Fruit fly (Drosophila melanogaster) whole organism, prepupa: ENCODE data around the gene CG13950.

Source experiments
- Blimp-1 ChIP-seq: fragments of 200-800 bp; sonication (Bioruptor generic); optimal IDR thresholded peaks from 3 replicates; lab custom pipeline; 2017; ENCODE audit warnings: missing biosample characterization, missing genetic modification characterization, mild to moderate bottlenecking, moderate library complexity, missing genetic modification reagents
- CG10631 ChIP-seq: fragments of 200-800 bp; sonication (Bioruptor generic); optimal IDR thresholded peaks from 2 replicates; lab custom pipeline; 2016; ENCODE audit warnings: missing biosample characterization, missing genetic modification characterization
- CG11294 ChIP-seq: fragments of 200-800 bp; sonication (Bioruptor generic); IDR thresholded peaks from 2 replicates; pipeline ENCODE4 v1.3.6; 2022; ENCODE audit warnings: missing biosample characterization, missing genetic modification characterization
- CG11902 ChIP-seq: fragments of 200-800 bp; sonication (Bioruptor generic); optimal IDR thresholded peaks from 3 replicates; lab custom pipeline; 2016; ENCODE audit warnings: missing biosample characterization, missing genetic modification characterization
- CG15336 ChIP-seq: fragments of 200-800 bp; sonication (Bioruptor generic); IDR thresholded peaks from 2 replicates; pipeline ENCODE4 v1.3.6; 2022; ENCODE audit warnings: missing biosample characterization, missing genetic modification characterization
- CG1621 ChIP-seq: fragments of 200-800 bp; sonication (Bioruptor generic); optimal IDR thresholded peaks from 3 replicates; lab custom pipeline; 2018; ENCODE audit warnings: missing biosample characterization, mild to moderate bottlenecking, missing genetic modification characterization
- CG16779 ChIP-seq: fragments of 200-800 bp; sonication (Bioruptor generic); optimal IDR thresholded peaks from 3 replicates; lab custom pipeline; 2017; ENCODE audit warnings: missing biosample characterization, mild to moderate bottlenecking, missing genetic modification characterization
- CG3032 ChIP-seq: fragments of 200-800 bp; optimal IDR thresholded peaks from 2 replicates; lab custom pipeline; 2019; ENCODE audit warnings: missing biosample characterization, mild to moderate bottlenecking, missing genetic modification characterization, moderate library complexity
- CG31627 ChIP-seq: fragments of 200-800 bp; sonication (Bioruptor generic); optimal IDR thresholded peaks from 3 replicates; lab custom pipeline; 2016; ENCODE audit warnings: missing biosample characterization, missing genetic modification characterization
- CG32006 ChIP-seq: fragments of 200-800 bp; sonication (Bioruptor generic); optimal IDR thresholded peaks from 3 replicates; lab custom pipeline; 2017; ENCODE audit warnings: missing biosample characterization, mild to moderate bottlenecking, missing genetic modification characterization
- CG3919 ChIP-seq: fragments of 200-800 bp; sonication (Bioruptor generic); optimal IDR thresholded peaks from 3 replicates; lab custom pipeline; 2016; ENCODE audit warnings: missing biosample characterization, missing genetic modification characterization
- CG6163 ChIP-seq: fragments of 200-800 bp; sonication (Bioruptor generic); IDR thresholded peaks from 3 replicates; pipeline ENCODE4 v1.3.6; 2022; ENCODE audit warnings: missing biosample characterization, missing genetic modification characterization
- CG6792 ChIP-seq: fragments of 200-800 bp; sonication (Bioruptor generic); optimal IDR thresholded peaks from 3 replicates; lab custom pipeline; 2016; ENCODE audit warnings: missing biosample characterization, missing genetic modification characterization
- CG8119 ChIP-seq: fragments of 200-800 bp; sonication (Bioruptor generic); IDR thresholded peaks from 3 replicates; pipeline ENCODE4 v1.3.6; 2022; ENCODE audit warnings: missing biosample characterization, missing genetic modification characterization
- CG9139 ChIP-seq: fragments of 200-800 bp; sonication (Bioruptor generic); optimal IDR thresholded peaks from 3 replicates; lab custom pipeline; 2017; ENCODE audit warnings: missing biosample characterization, mild to moderate bottlenecking, missing genetic modification characterization
- Eip75B ChIP-seq: fragments of 200-800 bp; sonication (Bioruptor generic); optimal IDR thresholded peaks from 3 replicates; lab custom pipeline; 2016; ENCODE audit warnings: missing biosample characterization, missing genetic modification characterization
- Eip78C ChIP-seq: fragments of 200-800 bp; sonication (Bioruptor generic); peaks from one replicate; lab custom pipeline; 2016; ENCODE audit warnings: missing biosample characterization, missing genetic modification characterization
- Ets21C ChIP-seq: fragments of 200-800 bp; sonication (Bioruptor generic); optimal IDR thresholded peaks from 3 replicates; lab custom pipeline; 2016; ENCODE audit warnings: missing biosample characterization, missing genetic modification characterization
- Gug ChIP-seq: fragments of 200-800 bp; sonication (Bioruptor generic); IDR thresholded peaks from 2 replicates; pipeline ENCODE4 v1.3.6; 2022; ENCODE audit warnings: missing biosample characterization, missing genetic modification characterization
- Lpt ChIP-seq: fragments of 200-800 bp; sonication (Bioruptor generic); optimal IDR thresholded peaks from 3 replicates; lab custom pipeline; 2016; ENCODE audit warnings: missing biosample characterization, missing genetic modification characterization
- OdsH ChIP-seq: fragments of 200-800 bp; sonication (Bioruptor generic); optimal IDR thresholded peaks from 3 replicates; lab custom pipeline; 2016; ENCODE audit warnings: missing biosample characterization, missing genetic modification characterization
- Smox ChIP-seq: fragments of 200-800 bp; sonication (Bioruptor generic); optimal IDR thresholded peaks from 3 replicates; lab custom pipeline; 2016; ENCODE audit warnings: missing biosample characterization, missing genetic modification characterization
- Sox102F ChIP-seq: fragments of 200-800 bp; sonication (Bioruptor generic); optimal IDR thresholded peaks from 2 replicates; lab custom pipeline; 2016; ENCODE audit warnings: missing biosample characterization, mild to moderate bottlenecking, missing genetic modification characterization
- Sox15 ChIP-seq: fragments of 200-800 bp; sonication (Bioruptor generic); optimal IDR thresholded peaks from 3 replicates; lab custom pipeline; 2016; ENCODE audit warnings: missing biosample characterization, missing genetic modification characterization
- cyc ChIP-seq: fragments of 200-800 bp; sonication (Bioruptor generic); optimal IDR thresholded peaks from 3 replicates; lab custom pipeline; 2016; ENCODE audit warnings: missing biosample characterization, missing genetic modification characterization
- eg ChIP-seq: fragments of 200-800 bp; sonication (Bioruptor generic); IDR thresholded peaks from 3 replicates; pipeline ENCODE4 v1.3.6; 2022; ENCODE audit warnings: missing biosample characterization, missing genetic modification characterization
- esn ChIP-seq: fragments of 200-800 bp; sonication (Bioruptor generic); optimal IDR thresholded peaks from 2 replicates; lab custom pipeline; 2016; ENCODE audit warnings: missing biosample characterization, mild to moderate bottlenecking, missing genetic modification characterization, moderate library complexity
- fd85E ChIP-seq: fragments of 200-800 bp; sonication (Bioruptor generic); optimal IDR thresholded peaks from 3 replicates; lab custom pipeline; 2016; ENCODE audit warnings: missing biosample characterization, missing genetic modification characterization
- fkh ChIP-seq: fragments of 200-800 bp; sonication (Bioruptor generic); optimal IDR thresholded peaks from 3 replicates; lab custom pipeline; 2017; ENCODE audit warnings: missing biosample characterization, mild to moderate bottlenecking, missing genetic modification characterization, moderate library complexity
- net ChIP-seq: fragments of 200-800 bp; sonication (Bioruptor generic); optimal IDR thresholded peaks from 3 replicates; lab custom pipeline; 2016; ENCODE audit warnings: missing biosample characterization, missing genetic modification characterization
- pdm3 ChIP-seq: fragments of 200-800 bp; sonication (Bioruptor generic); optimal IDR thresholded peaks from 3 replicates; lab custom pipeline; 2016; ENCODE audit warnings: missing biosample characterization, missing genetic modification characterization
- salr ChIP-seq, 2 experiments: fragments of 200-800 bp; sonication (Bioruptor generic); optimal IDR thresholded peaks; 3 replicates each; lab custom pipeline; 2016 to 2018; ENCODE audit warnings: missing biosample characterization in 2 of 2, missing genetic modification characterization in 2 of 2, mild to moderate bottlenecking in 1 of 2
- ss ChIP-seq, 2 experiments: fragments of 200-800 bp; sonication (Bioruptor generic); optimal IDR thresholded peaks; 2 replicates in 1 of 2; 3 replicates in 1 of 2; lab custom pipeline; 2017 to 2018; ENCODE audit warnings: mild to moderate bottlenecking in 2 of 2, missing biosample characterization in 2 of 2, missing genetic modification characterization in 2 of 2, moderate library complexity in 1 of 2
- svp ChIP-seq: fragments of 200-800 bp; sonication (Bioruptor generic); peaks from one replicate; lab custom pipeline; 2016; ENCODE audit warnings: missing biosample characterization, missing genetic modification characterization
- vri ChIP-seq: fragments of 200-800 bp; sonication (Bioruptor generic); optimal IDR thresholded peaks from 3 replicates; lab custom pipeline; 2016; ENCODE audit warnings: missing biosample characterization, mild to moderate bottlenecking, missing genetic modification characterization

CG13950 gene

DNA sequence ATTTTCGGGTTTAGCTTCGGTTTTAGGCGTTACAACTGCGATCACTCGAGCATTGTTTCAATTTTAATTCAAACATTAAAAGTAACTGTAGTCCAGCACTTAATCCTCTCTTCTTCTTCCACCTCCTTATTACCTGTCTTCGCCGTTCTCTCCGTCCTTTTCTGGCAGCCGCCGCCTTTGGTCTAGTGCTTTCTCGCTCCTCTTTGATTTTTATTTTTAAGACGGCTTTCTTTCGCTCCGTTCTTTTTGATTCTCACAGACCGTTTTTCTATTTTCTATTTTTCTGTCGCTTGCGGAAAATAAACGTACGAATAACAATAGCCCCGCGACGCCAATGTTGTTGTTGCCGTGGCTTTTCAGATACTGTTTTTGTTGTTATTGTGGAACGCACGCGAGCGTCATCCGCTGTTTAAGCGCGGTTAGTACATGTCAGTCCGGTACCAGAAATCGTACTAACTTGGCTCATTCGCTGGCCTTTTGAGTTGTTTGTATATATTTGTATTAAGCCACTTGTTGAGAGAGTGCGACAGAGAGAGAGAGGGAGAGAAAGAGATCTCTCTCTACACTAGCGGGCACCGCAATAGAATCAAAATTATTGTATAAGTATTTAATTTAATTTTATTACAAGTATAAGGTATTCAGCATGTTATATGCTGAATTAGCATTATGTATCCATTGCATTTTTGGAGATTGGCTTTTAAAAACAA, 8.1 kb downstream of the CG13950 start, which contains the start of gene aru (continued):
- TF ChIP-seq CG11294 (GFP tag; lab: Robert Waterston, UW) = no peak
- TF ChIP-seq eg (GFP tag; lab: Robert Waterston, UW) = peak; percentile 59; the same call in 2 of the 3 replicates
- peak; percentile 25 for TF ChIP-seq Lpt (GFP tag; lab: Kevin White, UChicago)
- no peak for TF ChIP-seq CG31627
- TF ChIP-seq CG3919 (GFP tag; lab: Kevin White, UChicago) = peak; percentile 51
- TF ChIP-seq CG8119 (GFP tag; lab: Robert Waterston, UW) = peak; percentile 66; the same call in 2 of the 3 replicates
- peak; percentile 54 for TF ChIP-seq svp (GFP tag; lab: Kevin White, UChicago)
- peak; percentile 82 for TF ChIP-seq Eip78C (GFP tag; lab: Kevin White, UChicago)
- TF ChIP-seq OdsH (GFP tag; lab: Kevin White, UChicago) = peak; percentile 16
- peak; percentile 10 for TF ChIP-seq net (GFP tag; lab: Kevin White, UChicago)
- no peak for TF ChIP-seq cyc
- TF ChIP-seq CG16779 = peak; percentile 13
- no peak for TF ChIP-seq Ets21C (GFP tag; lab: Kevin White, UChicago)
- no peak for TF ChIP-seq Gug (GFP tag; lab: Robert Waterston, UW)
- peak; percentile 25 for TF ChIP-seq fd85E
- TF ChIP-seq Sox102F (GFP tag; lab: Kevin White, UChicago) = peak; percentile 53
- peak; percentile 37 for TF ChIP-seq CG32006 (GFP tag; lab: Kevin White, UChicago)
- peak; percentile 22 for TF ChIP-seq CG3032 (tag; lab: Kevin White, UChicago)
- peak; percentile 21 for TF ChIP-seq Smox (GFP tag; lab: Kevin White, UChicago)

DNA sequence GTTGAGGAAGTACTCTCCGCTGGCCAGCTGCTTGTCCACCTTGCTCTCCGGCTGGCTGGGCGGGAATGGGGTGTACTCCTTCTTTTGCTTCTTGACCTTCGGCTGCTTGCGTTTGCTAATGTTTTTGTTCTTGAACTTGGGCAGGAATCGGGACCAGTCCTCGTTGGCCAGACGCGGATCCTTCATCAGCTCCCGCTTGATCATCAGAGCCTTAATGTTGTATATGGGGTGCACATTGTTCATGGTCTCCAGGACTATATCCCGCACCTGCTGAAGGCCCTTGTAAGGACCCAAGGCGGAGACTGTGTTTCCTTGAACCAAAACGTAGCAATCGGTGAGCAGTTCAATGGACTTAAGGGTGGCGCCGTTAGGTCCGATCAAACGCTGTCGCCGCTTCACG, 9.0 kb downstream of the CG13950 start:
- TF ChIP-seq CG11902 (GFP tag; lab: Kevin White, UChicago) = no peak
- no peak for TF ChIP-seq vri (GFP tag; lab: Kevin White, UChicago)
- no peak for TF ChIP-seq CG1621
- TF ChIP-seq Ets21C (GFP tag; lab: Kevin White, UChicago) = no peak
- no peak for TF ChIP-seq CG6792 (GFP tag; lab: Kevin White, UChicago)
- TF ChIP-seq fd85E = no peak
- TF ChIP-seq Blimp-1 (GFP tag; lab: Kevin White, UChicago) = no peak
- no peak for TF ChIP-seq CG6163 (GFP tag; lab: Robert Waterston, UW)
- TF ChIP-seq salr (GFP tag; optimal IDR thresholded peaks at IDR 0.05; lab: Kevin White, UChicago) = no peak
- TF ChIP-seq Sox15 = no peak
- no peak for TF ChIP-seq CG11294 (GFP tag; lab: Robert Waterston, UW)
- TF ChIP-seq Eip75B (GFP tag; lab: Kevin White, UChicago) = no peak
- no peak for TF ChIP-seq pdm3 (GFP tag; lab: Kevin White, UChicago)
- TF ChIP-seq CG15336 = no peak
- TF ChIP-seq, all 60 proteins: peak for 0

DNA sequence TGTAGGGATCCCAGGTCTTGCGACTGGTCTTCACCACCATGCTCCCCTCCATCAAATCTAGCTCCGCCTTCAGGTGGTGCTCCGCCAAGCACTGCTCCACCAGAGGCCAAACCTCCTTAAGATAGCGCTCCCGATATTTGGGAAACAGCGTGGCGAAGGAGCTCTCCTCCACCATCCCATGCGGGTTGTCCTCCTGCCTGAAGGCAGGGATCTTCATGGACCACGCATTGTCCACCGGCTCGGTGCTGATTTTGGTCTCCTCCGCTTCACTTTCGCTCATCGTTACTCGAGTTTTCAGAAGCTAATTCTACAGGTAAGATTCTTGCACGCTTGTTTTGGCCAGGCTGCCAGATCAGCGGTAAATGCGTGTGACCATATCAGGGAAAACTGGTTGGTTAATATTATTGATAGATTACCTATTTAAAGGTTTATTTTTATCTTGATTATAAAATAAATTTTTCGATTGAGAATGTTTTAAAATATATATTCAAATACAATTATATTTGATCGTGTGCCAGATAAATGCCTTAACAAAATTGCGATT, 9.6 kb downstream of the CG13950 start, which contains the start of gene dbe:
Gene dbe (minus strand): TSS at position 361 of the 544 bp plus-strand sequence.
- TF ChIP-seq CG31627 (peak; percentile 15), CG3032 (tag; lab: Kevin White, UChicago) (peak; percentile 3), CG10631 (GFP tag; lab: Kevin White, UChicago) (no peak), eg (GFP tag; lab: Robert Waterston, UW) (peak; percentile 38; the same call in 1 of the 3 replicates), CG3919 (GFP tag; lab: Kevin White, UChicago) (peak; percentile 5), OdsH (GFP tag; lab: Kevin White, UChicago) (no peak), esn (GFP tag; lab: Kevin White, UChicago) (peak; percentile 15), Eip78C (GFP tag; lab: Kevin White, UChicago) (peak; percentile 18)

DNA sequence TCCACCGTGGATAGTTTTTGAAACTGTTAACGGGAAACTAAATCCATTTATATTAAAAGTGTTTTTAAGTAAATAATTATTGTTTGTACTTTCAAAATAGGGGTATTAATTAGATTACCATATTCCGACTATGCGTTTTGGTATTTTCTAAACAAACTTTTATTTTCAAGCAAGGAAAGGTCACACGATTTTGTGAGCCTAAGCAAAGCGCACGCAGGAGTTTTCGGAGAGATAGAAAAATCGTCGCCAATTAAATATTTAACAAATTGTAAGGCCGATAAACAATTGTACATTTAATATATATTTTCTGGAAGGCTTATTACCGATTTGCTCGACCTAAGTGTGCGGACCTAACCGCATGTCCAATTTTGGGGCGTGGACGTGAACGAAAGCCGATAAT, 10.3 kb downstream of the CG13950 start, which contains the start of gene PNUTS:
Gene PNUTS (plus strand): TSS at position 181 of the 400 bp plus-strand sequence.
- no peak for TF ChIP-seq ss (GFP tag; optimal IDR thresholded peaks at IDR 0.05; lab: Kevin White, UChicago)
- peak; percentile 70 for TF ChIP-seq svp (GFP tag; lab: Kevin White, UChicago)
- TF ChIP-seq CG9139 (GFP tag; lab: Kevin White, UChicago) = peak; percentile 30
- TF ChIP-seq fkh (GFP tag; lab: Kevin White, UChicago) = peak; percentile 10
